Worm (Caenorhabditis elegans): Measurements from ENCODE around the gene rabr-1.

rabr-1 gene

DNA sequence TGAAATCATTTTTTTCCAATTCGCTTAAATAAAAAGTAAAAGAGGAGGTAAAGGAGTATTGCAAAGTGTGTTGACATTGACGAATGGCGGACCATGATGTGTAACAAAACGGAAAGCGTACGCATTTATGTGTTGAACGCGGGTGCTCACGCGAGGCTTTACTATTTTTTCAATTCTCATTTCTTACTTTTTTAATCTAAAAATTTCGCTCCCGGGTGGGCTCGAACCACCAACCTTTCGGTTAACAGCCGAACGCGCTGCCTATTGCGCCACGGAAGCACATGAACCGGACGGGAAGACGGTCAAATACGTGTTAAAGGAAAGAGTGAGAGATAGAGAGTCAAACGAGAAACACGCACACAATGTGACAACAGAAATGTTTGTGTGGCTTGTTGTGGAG, 53.3 kb downstream of the rabr-1 start (continued):
- TF ChIP-seq nhr-120 (GFP tag; IDR thresholded peaks at IDR 0.05) (no peak), xnd-1 (tag; optimal IDR thresholded peaks at IDR 0.05) (no peak), mxl-1 (tag; optimal IDR thresholded peaks at IDR 0.05) (peak; percentile 63), ekl-4 (GFP tag; IDR thresholded peaks at IDR 0.05) (peak; percentile 30; the same call in 1 of the 2 replicates), ccch-3 (GFP tag; optimal IDR thresholded peaks at IDR 0.05) (peak; percentile 37), F52B5.7 (tag; optimal IDR thresholded peaks at IDR 0.05) (peak; percentile 60), ztf-18 (tag; optimal IDR thresholded peaks at IDR 0.05) (peak; percentile 74), cebp-2 (GFP tag; IDR thresholded peaks at IDR 0.05) (no peak), tlf-1 (GFP tag; optimal IDR thresholded peaks at IDR 0.05) (peak; percentile 33)

Measured in whole organism, young adult.